Fruit fly (Drosophila melanogaster): Measurements from ENCODE around the gene CG1271.

CG1271 gene

dm6 chr3L:3052110-3052871, at the start of gene CG1271 (continued):
- TF ChIP-seq wek (GFP tag; optimal IDR thresholded peaks at IDR 0.05): no peak
- no peak for TF ChIP-seq ato (GFP tag; IDR thresholded peaks at IDR 0.05; ENCODE audit: partially characterized antibody)
- no peak for TF ChIP-seq psq (GFP tag; optimal IDR thresholded peaks at IDR 0.05)
- TF ChIP-seq CG9215 (GFP tag; IDR thresholded peaks at IDR 0.05): peak; percentile 66
- peak; percentile 71 for TF ChIP-seq CHES-1-like (GFP tag; optimal IDR thresholded peaks at IDR 0.05)
- TF ChIP-seq CG5953 (GFP tag; IDR thresholded peaks at IDR 0.05): no peak
- no peak for TF ChIP-seq tio (GFP tag; optimal IDR thresholded peaks at IDR 0.05)
- TF ChIP-seq Med (GFP tag): peak; percentile 92
- peak; percentile 72 for TF ChIP-seq Max (GFP tag; optimal IDR thresholded peaks at IDR 0.05)
- no peak for TF ChIP-seq Doc2 (GFP tag; IDR thresholded peaks at IDR 0.05)
- TF ChIP-seq HLH3B (GFP tag; IDR thresholded peaks at IDR 0.05): peak; percentile 20; the same call in 1 of the 2 replicates
- TF ChIP-seq peb (GFP tag; IDR thresholded peaks at IDR 0.05): peak; percentile 28; the same call in 1 of the 2 replicates
- TF ChIP-seq ranshi (GFP tag; IDR thresholded peaks at IDR 0.05): no peak
- no peak for TF ChIP-seq CG11723 (GFP tag; optimal IDR thresholded peaks at IDR 0.05)
- TF ChIP-seq CG6854 (GFP tag; optimal IDR thresholded peaks at IDR 0.05): peak; percentile 28
- no peak for TF ChIP-seq run (tag; optimal IDR thresholded peaks at IDR 0.05)
- TF ChIP-seq dati (GFP tag; IDR thresholded peaks at IDR 0.05): no peak
- peak; percentile 72 for TF ChIP-seq CG32532 (GFP tag; IDR thresholded peaks at IDR 0.05)
- peak; percentile 52 for TF ChIP-seq CG18476 (GFP tag; optimal IDR thresholded peaks at IDR 0.05)
- TF ChIP-seq pb (GFP tag; optimal IDR thresholded peaks at IDR 0.05): no peak
- TF ChIP-seq Hsf (GFP tag; optimal IDR thresholded peaks at IDR 0.05): peak; percentile 55
- no peak for TF ChIP-seq Jarid2 (GFP tag; optimal IDR thresholded peaks at IDR 0.05)
- no peak for TF ChIP-seq Dfd (GFP tag; optimal IDR thresholded peaks at IDR 0.05)
- peak; percentile 20 for TF ChIP-seq Fer2 (tag; optimal IDR thresholded peaks at IDR 0.05)
- TF ChIP-seq CG31224 (GFP tag; IDR thresholded peaks at IDR 0.05): 0 out of 2 replicates have a peak, but pooled peaks have one; percentile 5
- TF ChIP-seq CG17385 (GFP tag; optimal IDR thresholded peaks at IDR 0.05): peak; percentile 36
- peak; percentile 18 for TF ChIP-seq dm (GFP tag; optimal IDR thresholded peaks at IDR 0.05)
- peak; percentile 66 for TF ChIP-seq NfI (GFP tag; optimal IDR thresholded peaks at IDR 0.05)
- peak; percentile 58 for TF ChIP-seq tx (GFP tag; optimal IDR thresholded peaks at IDR 0.05)
- peak; percentile 58 for TF ChIP-seq NFAT (GFP tag; IDR thresholded peaks at IDR 0.05)
- TF ChIP-seq CG9817 (tag; optimal IDR thresholded peaks at IDR 0.05): peak; percentile 45
- TF ChIP-seq CG7786 (GFP tag; optimal IDR thresholded peaks at IDR 0.05): peak; percentile 66
- peak; percentile 65 for TF ChIP-seq BEAF-32 (GFP tag; optimal IDR thresholded peaks at IDR 0.05)
- TF ChIP-seq knrl (GFP tag; IDR thresholded peaks at IDR 0.05; ENCODE audit: partially characterized antibody): peak; percentile 26; the same call in 1 of the 3 replicates
- peak in 1 of 3 experiments; percentile 58 for TF ChIP-seq Stat92E (GFP tag; optimal IDR thresholded peaks at IDR 0.05)
- TF ChIP-seq CG4707 (GFP tag; optimal IDR thresholded peaks at IDR 0.05): no peak
- no peak for TF ChIP-seq Sox100B (GFP tag; optimal IDR thresholded peaks at IDR 0.05)
- peak; percentile 21 for TF ChIP-seq cato (GFP tag; optimal IDR thresholded peaks at IDR 0.05; ENCODE audit: borderline replicate concordance)
- peak; percentile 51 for TF ChIP-seq CG11247 (GFP tag; IDR thresholded peaks at IDR 0.05)
- TF ChIP-seq hth (optimal IDR thresholded peaks at IDR 0.05): no peak
- no peak for TF ChIP-seq Kr (GFP tag; optimal IDR thresholded peaks at IDR 0.05)
- TF ChIP-seq pan (optimal IDR thresholded peaks at IDR 0.05): no peak
- peak in 1 of 2 experiments; percentile 18 for TF ChIP-seq pan (GFP tag; optimal IDR thresholded peaks at IDR 0.05 in 1 of 2, IDR thresholded peaks at IDR 0.05 in 1 of 2)
- TF ChIP-seq CG6683 (GFP tag; optimal IDR thresholded peaks at IDR 0.05): peak; percentile 26
- peak; percentile 11 for TF ChIP-seq CG31365 (tag; optimal IDR thresholded peaks at IDR 0.05)
- no peak for TF ChIP-seq CG3838 (GFP tag; optimal IDR thresholded peaks at IDR 0.05)
- peak; percentile 77 for TF ChIP-seq ind (GFP tag; optimal IDR thresholded peaks at IDR 0.05)
- TF ChIP-seq E2f1 (GFP tag; IDR thresholded peaks at IDR 0.05): peak; percentile 62
- peak; percentile 83 for TF ChIP-seq CG2120 (GFP tag; optimal IDR thresholded peaks at IDR 0.05)
- peak; percentile 96 for TF ChIP-seq Ets65A (GFP tag)
